Fruit fly (Drosophila melanogaster) whole organism, embryonic: ENCODE data around the gene DAAM.

Source experiments
- Ada2b ChIP-seq: fragments of 200-800 bp; sonication (Bioruptor generic); IDR thresholded peaks from 2 replicates; pipeline ENCODE4 v1.3.6; 2022; ENCODE audit warnings: missing biosample characterization, missing genetic modification characterization
- Bdp1 ChIP-seq: fragments of 200-800 bp; sonication (Bioruptor generic); optimal IDR thresholded peaks from 3 replicates; lab custom pipeline; 2016; ENCODE audit warnings: missing biosample characterization, missing genetic modification characterization
- BtbVII ChIP-seq: fragments of 200-800 bp; sonication (Bioruptor generic); optimal IDR thresholded peaks from 3 replicates; lab custom pipeline; 2017; ENCODE audit warnings: missing biosample characterization, mild to moderate bottlenecking, missing genetic modification characterization
- CG10959 ChIP-seq: fragments of 200-800 bp; sonication (Bioruptor generic); IDR thresholded peaks from 2 replicates; pipeline ENCODE4 v1.3.6; 2022; ENCODE audit warnings: missing biosample characterization, missing genetic modification characterization
- CG11247 ChIP-seq: fragments of 200-800 bp; sonication (Bioruptor generic); IDR thresholded peaks from 2 replicates; pipeline ENCODE4 v1.3.6; 2022; ENCODE audit warnings: missing biosample characterization, missing genetic modification characterization
- CG11560 ChIP-seq: fragments of 200-800 bp; sonication (Bioruptor generic); IDR thresholded peaks from 3 replicates; pipeline ENCODE4 v1.3.6; 2022; ENCODE audit warnings: missing biosample characterization, missing genetic modification characterization
- CG11695 ChIP-seq: fragments of 200-800 bp; sonication (Bioruptor generic); IDR thresholded peaks from 3 replicates; pipeline ENCODE4 v1.3.6; 2022; ENCODE audit warnings: missing biosample characterization, missing genetic modification characterization
- CG13123 ChIP-seq: fragments of 200-800 bp; sonication (Bioruptor generic); optimal IDR thresholded peaks from 2 replicates; lab custom pipeline; 2016; ENCODE audit warnings: missing biosample characterization, missing genetic modification characterization
- CG17361 ChIP-seq: fragments of 200-800 bp; sonication (Bioruptor generic); IDR thresholded peaks from 3 replicates; pipeline ENCODE4 v1.3.6; 2022; ENCODE audit warnings: missing biosample characterization, missing genetic modification characterization
- CG17829 ChIP-seq: fragments of 200-800 bp; optimal IDR thresholded peaks from 2 replicates; lab custom pipeline; 2019; ENCODE audit warnings: missing biosample characterization, mild to moderate bottlenecking, missing genetic modification characterization, moderate library complexity
- CG2199 ChIP-seq: fragments of 200-800 bp; sonication (Bioruptor generic); IDR thresholded peaks from 3 replicates; pipeline ENCODE4 v1.3.6; 2022; ENCODE audit warnings: missing biosample characterization, missing genetic modification characterization
- CG3163 ChIP-seq: fragments of 200-800 bp; sonication (Bioruptor generic); optimal IDR thresholded peaks from 3 replicates; lab custom pipeline; 2016; ENCODE audit warnings: missing biosample characterization, missing genetic modification characterization
- CG33213 ChIP-seq: fragments of 200-800 bp; sonication (Bioruptor generic); optimal IDR thresholded peaks from 3 replicates; lab custom pipeline; 2016; ENCODE audit warnings: missing biosample characterization, missing genetic modification characterization
- CG42726 ChIP-seq: fragments of 200-800 bp; sonication (Bioruptor generic); IDR thresholded peaks from 2 replicates; pipeline ENCODE4 v1.3.6; 2022; ENCODE audit warnings: missing biosample characterization, missing genetic modification characterization; ENCODE audit not compliant: partially characterized antibody
- CG6654 ChIP-seq: fragments of 200-800 bp; sonication (Bioruptor generic); optimal IDR thresholded peaks from 2 replicates; lab custom pipeline; 2017; ENCODE audit warnings: missing biosample characterization, mild to moderate bottlenecking, missing genetic modification characterization
- CG7928 ChIP-seq: fragments of 200-800 bp; sonication (Bioruptor generic); optimal IDR thresholded peaks from 2 replicates; lab custom pipeline; 2017; ENCODE audit warnings: missing biosample characterization, mild to moderate bottlenecking, missing genetic modification characterization
- CG7987 ChIP-seq: fragments of 200-800 bp; sonication (Bioruptor generic); optimal IDR thresholded peaks from 2 replicates; lab custom pipeline; 2018; ENCODE audit warnings: missing biosample characterization, mild to moderate bottlenecking, missing genetic modification characterization, moderate library complexity
- CG8290 ChIP-seq, 3 experiments: fragments of 200-800 bp; sonication (Bioruptor generic); optimal IDR thresholded peaks; 2 replicates each; lab custom pipeline; 2016 to 2019; ENCODE audit warnings: missing biosample characterization in 3 of 3, missing genetic modification characterization in 3 of 3, mild to moderate bottlenecking in 2 of 3, moderate library complexity in 1 of 3
- CG8388 ChIP-seq: fragments of 200-800 bp; sonication (Bioruptor generic); optimal IDR thresholded peaks from 2 replicates; lab custom pipeline; 2019; ENCODE audit warnings: missing biosample characterization, mild to moderate bottlenecking, missing genetic modification characterization, moderate library complexity
- Dbx ChIP-seq: fragments of 200-800 bp; sonication (Bioruptor generic); IDR thresholded peaks from 3 replicates; pipeline ENCODE4 v1.3.6; 2022; ENCODE audit warnings: missing biosample characterization, missing genetic modification characterization
- Deaf1 ChIP-seq: fragments of 200-800 bp; optimal IDR thresholded peaks from 3 replicates; lab custom pipeline; 2019; ENCODE audit warnings: missing biosample characterization, mild to moderate bottlenecking, missing genetic modification characterization, moderate library complexity
- Dip2 ChIP-seq: fragments of 200-800 bp; sonication (Bioruptor generic); IDR thresholded peaks from 2 replicates; pipeline ENCODE4 v1.3.6; 2022; ENCODE audit warnings: missing biosample characterization, missing genetic modification characterization
- E2f1 ChIP-seq: fragments of 200-800 bp; sonication (Bioruptor generic); IDR thresholded peaks from 2 replicates; pipeline ENCODE4 v1.3.6; 2022; ENCODE audit warnings: missing biosample characterization, missing genetic modification characterization
- E2f2 ChIP-seq: fragments of 200-800 bp; sonication (Bioruptor generic); IDR thresholded peaks from 2 replicates; pipeline ENCODE4 v1.3.6; 2022; ENCODE audit warnings: missing biosample characterization, missing genetic modification characterization
- ERR ChIP-seq: fragments of 200-800 bp; sonication (Bioruptor generic); optimal IDR thresholded peaks from 2 replicates; lab custom pipeline; 2016; ENCODE audit warnings: missing biosample characterization, missing genetic modification characterization
- Elba2 ChIP-seq: fragments of 200-800 bp; sonication (Bioruptor generic); optimal IDR thresholded peaks from 3 replicates; lab custom pipeline; 2016; ENCODE audit warnings: missing biosample characterization, missing genetic modification characterization
- Hey ChIP-seq: fragments of 200-800 bp; sonication (Bioruptor generic); optimal IDR thresholded peaks from 3 replicates; lab custom pipeline; 2018; ENCODE audit warnings: missing biosample characterization, mild to moderate bottlenecking, missing genetic modification characterization
- NFAT ChIP-seq: fragments of 200-800 bp; sonication (Bioruptor generic); IDR thresholded peaks from 2 replicates; pipeline ENCODE4 v1.3.6; 2022; ENCODE audit warnings: missing biosample characterization, missing genetic modification characterization
- Optix ChIP-seq: fragments of 200-800 bp; sonication (Bioruptor generic); IDR thresholded peaks from 3 replicates; pipeline ENCODE4 v1.3.6; 2022; ENCODE audit warnings: missing biosample characterization, missing genetic modification characterization
- Rfx ChIP-seq: fragments of 200-800 bp; sonication (Bioruptor generic); IDR thresholded peaks from 2 replicates; pipeline ENCODE4 v1.3.6; 2022; ENCODE audit warnings: missing biosample characterization, missing genetic modification characterization
- Sox100B ChIP-seq: fragments of 200-800 bp; sonication (Bioruptor generic); optimal IDR thresholded peaks from 3 replicates; lab custom pipeline; 2018; ENCODE audit warnings: missing biosample characterization, mild to moderate bottlenecking, missing genetic modification characterization
- cad ChIP-seq: fragments of >200 bp; optimal IDR thresholded peaks from 2 replicates; lab custom pipeline; 2017; ENCODE audit warnings: missing biosample characterization, missing genetic modification characterization
- ci ChIP-seq: fragments of 200-800 bp; sonication (Bioruptor generic); IDR thresholded peaks from 3 replicates; pipeline ENCODE4 v1.3.6; 2022; ENCODE audit warnings: missing biosample characterization, missing genetic modification characterization
- disco-r ChIP-seq: fragments of 200-800 bp; sonication (Bioruptor generic); optimal IDR thresholded peaks from 2 replicates; lab custom pipeline; 2016; ENCODE audit warnings: missing biosample characterization, missing genetic modification characterization
- dm ChIP-seq: fragments of 200-800 bp; sonication (Bioruptor generic); optimal IDR thresholded peaks from 3 replicates; lab custom pipeline; 2016; ENCODE audit warnings: missing biosample characterization, missing genetic modification characterization
- dmrt99B ChIP-seq: fragments of 200-800 bp; sonication (Bioruptor generic); optimal IDR thresholded peaks from 2 replicates; lab custom pipeline; 2018; ENCODE audit warnings: missing biosample characterization, mild to moderate bottlenecking, missing genetic modification characterization, moderate library complexity
- fd64A ChIP-seq: fragments of 200-800 bp; sonication (Bioruptor generic); optimal IDR thresholded peaks from 3 replicates; lab custom pipeline; 2018; ENCODE audit warnings: missing biosample characterization, mild to moderate bottlenecking, missing genetic modification characterization
- fd96Cb ChIP-seq: fragments of 200-800 bp; sonication (Bioruptor generic); optimal IDR thresholded peaks from 2 replicates; lab custom pipeline; 2018; ENCODE audit warnings: missing biosample characterization, mild to moderate bottlenecking, missing genetic modification characterization, moderate library complexity
- grn ChIP-seq: fragments of 200-800 bp; sonication (Bioruptor generic); optimal IDR thresholded peaks from 3 replicates; lab custom pipeline; 2017; ENCODE audit warnings: missing biosample characterization, missing genetic modification characterization
- gsb-n ChIP-seq: fragments of 200-800 bp; sonication (Bioruptor generic); optimal IDR thresholded peaks from 3 replicates; lab custom pipeline; 2018; ENCODE audit warnings: missing biosample characterization, mild to moderate bottlenecking, missing genetic modification characterization
- jigr1 ChIP-seq: fragments of 200-800 bp; sonication (Bioruptor generic); IDR thresholded peaks from 3 replicates; pipeline ENCODE4 v1.3.6; 2022; ENCODE audit warnings: missing biosample characterization, missing genetic modification characterization
- maf-S ChIP-seq: fragments of 200-800 bp; sonication (Bioruptor generic); optimal IDR thresholded peaks from 2 replicates; lab custom pipeline; 2016; ENCODE audit warnings: missing biosample characterization, missing genetic modification characterization
- mirr ChIP-seq: fragments of 200-800 bp; sonication (Bioruptor generic); optimal IDR thresholded peaks from 3 replicates; lab custom pipeline; 2018; ENCODE audit warnings: missing biosample characterization, mild to moderate bottlenecking, missing genetic modification characterization
- pan ChIP-seq, 4 experiments: fragments of >200 bp in 3 of 4; fragments of 200-800 bp in 1 of 4; sonication (Bioruptor generic) in 1 of 4; optimal IDR thresholded peaks in 3 of 4; IDR thresholded peaks in 1 of 4; 2 replicates each; pipeline versions ENCODE4 v1.3.6 to Lab custom; 2017 to 2022; ENCODE audit warnings: missing biosample characterization in 2 of 4, missing genetic modification characterization in 2 of 4, mixed read lengths in 1 of 4
- sc ChIP-seq, 3 experiments: fragments of >200 bp in 2 of 3; fragments of 200-800 bp in 1 of 3; sonication (Bioruptor generic) in 1 of 3; optimal IDR thresholded peaks; 2 replicates in 2 of 3; 3 replicates in 1 of 3; lab custom pipeline; 2017; ENCODE audit warnings: mild to moderate bottlenecking in 1 of 3, missing biosample characterization in 1 of 3, missing genetic modification characterization in 1 of 3, missing genetic modification reagents in 1 of 3
- slbo ChIP-seq: fragments of 200-800 bp; sonication (Bioruptor generic); IDR thresholded peaks from 2 replicates; pipeline ENCODE4 v1.3.6; 2022; ENCODE audit warnings: missing biosample characterization, missing genetic modification characterization
- stwl ChIP-seq: fragments of 200-800 bp; sonication (Bioruptor generic); optimal IDR thresholded peaks from 3 replicates; lab custom pipeline; 2018; ENCODE audit warnings: missing biosample characterization, mild to moderate bottlenecking, missing genetic modification characterization, moderate library complexity
- tin ChIP-seq: fragments of 200-800 bp; sonication (Bioruptor generic); optimal IDR thresholded peaks from 3 replicates; lab custom pipeline; 2016; ENCODE audit warnings: missing biosample characterization, missing genetic modification characterization
- tio ChIP-seq: fragments of 200-800 bp; sonication (Bioruptor generic); optimal IDR thresholded peaks from 2 replicates; lab custom pipeline; 2017; ENCODE audit warnings: missing biosample characterization, missing genetic modification characterization, inconsistent platforms
- tna ChIP-seq: fragments of 200-800 bp; sonication (Bioruptor generic); IDR thresholded peaks from 2 replicates; pipeline ENCODE4 v1.3.6; 2022; ENCODE audit warnings: missing biosample characterization, missing genetic modification characterization; ENCODE audit not compliant: partially characterized antibody
- yki ChIP-seq: fragments of >200 bp; optimal IDR thresholded peaks from 3 replicates; lab custom pipeline; 2018

DAAM gene

dm6 chrX:1272848-1273247 is 49.3 kb downstream of the DAAM start (continued):
- TF ChIP-seq tio (GFP tag; lab: Kevin White, UChicago) (peak; percentile 35), pan (optimal IDR thresholded peaks at IDR 0.05; lab: Kevin White, UChicago) (no peak), pan (GFP tag; optimal IDR thresholded peaks at IDR 0.05 in 1 of 2, IDR thresholded peaks at IDR 0.05 in 1 of 2) (peak in 1 of 2 experiments; percentile 59), CG17829 (tag; lab: Kevin White, UChicago) (peak; percentile 27), fd96Cb (tag; lab: Kevin White, UChicago) (peak; percentile 64), CG11247 (GFP tag; lab: Robert Waterston, UW) (peak; percentile 50; the same call in 1 of the 2 replicates), Hey (tag; lab: Kevin White, UChicago) (no peak), CG8290 (GFP tag; optimal IDR thresholded peaks at IDR 0.05; lab: Kevin White, UChicago) (no peak), CG8290 (tag; optimal IDR thresholded peaks at IDR 0.05; lab: Kevin White, UChicago) (no peak), sc (optimal IDR thresholded peaks at IDR 0.05; lab: Kevin White, UChicago) (no peak), sc (GFP tag; optimal IDR thresholded peaks at IDR 0.05; lab: Kevin White, UChicago) (no peak), E2f1 (GFP tag; lab: Robert Waterston, UW) (0 out of 2 replicates have a peak, but pooled peaks have one; percentile 19), mirr (GFP tag; lab: Kevin White, UChicago) (no peak), CG42726 (GFP tag; lab: Robert Waterston, UW) (no peak), NFAT (GFP tag; lab: Robert Waterston, UW) (no peak), E2f2 (GFP tag; lab: Robert Waterston, UW) (peak; percentile 17; the same call in 1 of the 2 replicates), dmrt99B (tag; lab: Kevin White, UChicago) (peak; percentile 75), tin (GFP tag; lab: Kevin White, UChicago) (peak; percentile 46), dm (GFP tag; lab: Kevin White, UChicago) (no peak), CG7987 (GFP tag; lab: Kevin White, UChicago) (no peak), tna (GFP tag; lab: Robert Waterston, UW) (no peak), Deaf1 (tag; lab: Kevin White, UChicago) (peak; percentile 1), Rfx (GFP tag; lab: Robert Waterston, UW) (peak; percentile 61), slbo (GFP tag; lab: Robert Waterston, UW) (peak; percentile 75), stwl (tag; lab: Kevin White, UChicago) (no peak), yki (no peak), CG6654 (GFP tag; lab: Kevin White, UChicago) (no peak), Dbx (peak; percentile 65; the same call in 1 of the 3 replicates), jigr1 (GFP tag; lab: Robert Waterston, UW) (no peak), CG17361 (GFP tag; lab: Robert Waterston, UW) (peak; percentile 56), fd64A (GFP tag; lab: Kevin White, UChicago) (no peak), BtbVII (GFP tag; lab: Kevin White, UChicago) (peak; percentile 18), cad (GFP tag; lab: Kevin White, UChicago) (no peak), Sox100B (peak; percentile 30), ci (GFP tag; lab: Robert Waterston, UW) (peak; percentile 68), CG7928 (GFP tag; lab: Kevin White, UChicago) (no peak), CG33213 (GFP tag; lab: Kevin White, UChicago) (no peak), CG11695 (peak; percentile 46; the same call in 1 of the 3 replicates), gsb-n (tag; lab: Kevin White, UChicago) (peak; percentile 33), CG8388 (GFP tag; lab: Kevin White, UChicago) (peak; percentile 48), CG10959 (no peak), Ada2b (GFP tag; lab: Robert Waterston, UW) (0 out of 2 replicates have a peak, but pooled peaks have one; percentile 26), CG3163 (GFP tag; lab: Kevin White, UChicago) (no peak), CG13123 (peak; percentile 2), grn (GFP tag; lab: Kevin White, UChicago) (no peak), CG2199 (GFP tag; lab: Robert Waterston, UW) (no peak), Bdp1 (no peak), CG11560 (tag; lab: Robert Waterston, UW) (0 out of 3 replicates have a peak, but pooled peaks have one; percentile 57), disco-r (GFP tag; lab: Kevin White, UChicago) (peak; percentile 19), ERR (peak; percentile 18), Optix (GFP tag; lab: Robert Waterston, UW) (no peak), maf-S (GFP tag; lab: Kevin White, UChicago) (peak; percentile 43), Dip2 (no peak), Elba2 (GFP tag; lab: Kevin White, UChicago) (no peak)
